Fruit fly (Drosophila melanogaster): ENCODE data around the gene RpS19a.

The RpS19a gene

dm6 chrX:16683765-16684164 lies 46.1 kb downstream of the RpS19a start, which contains the start of gene Axs (continued):
- no peak for TF ChIP-seq Meics (GFP tag; optimal IDR thresholded peaks at IDR 0.05)
- peak; percentile 18 for TF ChIP-seq sd (tag; optimal IDR thresholded peaks at IDR 0.05)
- TF ChIP-seq CG4707 (GFP tag; optimal IDR thresholded peaks at IDR 0.05) = no peak
- TF ChIP-seq CG15479 (GFP tag; optimal IDR thresholded peaks at IDR 0.05) = peak; percentile 94
- peak; percentile 44 for TF ChIP-seq CG15514 (GFP tag; optimal IDR thresholded peaks at IDR 0.05)
- no peak for TF ChIP-seq CG4617 (GFP tag; optimal IDR thresholded peaks at IDR 0.05; ENCODE audit: borderline replicate concordance)
- TF ChIP-seq Antp (GFP tag; optimal IDR thresholded peaks at IDR 0.05) = peak; percentile 45
- TF ChIP-seq gem (tag; optimal IDR thresholded peaks at IDR 0.05) = peak; percentile 17
- 0 out of 2 replicates have a peak, but pooled peaks have one; percentile 34 for TF ChIP-seq rib (GFP tag; IDR thresholded peaks at IDR 0.05)
- TF ChIP-seq lola (GFP tag; optimal IDR thresholded peaks at IDR 0.05) = peak in 1 of 3 experiments; percentile 30
- no peak for TF ChIP-seq Chrac-16 (GFP tag; optimal IDR thresholded peaks at IDR 0.05)
- TF ChIP-seq ci (GFP tag; IDR thresholded peaks at IDR 0.05) = peak; percentile 21; the same call in 1 of the 3 replicates
- TF ChIP-seq insv (GFP tag; optimal IDR thresholded peaks at IDR 0.05) = peak in 1 of 2 experiments; percentile 20
- TF ChIP-seq Doc3 (GFP tag; IDR thresholded peaks at IDR 0.05; ENCODE audit: partially characterized antibody) = peak; percentile 44; the same call in 1 of the 3 replicates
- TF ChIP-seq zf30C (GFP tag; optimal IDR thresholded peaks at IDR 0.05) = no peak
- TF ChIP-seq CG12942 (GFP tag; optimal IDR thresholded peaks at IDR 0.05) = no peak
- peak; percentile 99 for TF ChIP-seq CG12155 (GFP tag; optimal IDR thresholded peaks at IDR 0.05)
- peak; percentile 48 for TF ChIP-seq Sin3A (optimal IDR thresholded peaks at IDR 0.05)
- TF ChIP-seq CG4328 (GFP tag; optimal IDR thresholded peaks at IDR 0.05) = no peak
- TF ChIP-seq crp (GFP tag; optimal IDR thresholded peaks at IDR 0.05) = peak in 1 of 2 experiments; percentile 32
- TF ChIP-seq CG2120 (GFP tag; optimal IDR thresholded peaks at IDR 0.05) = peak; percentile 50
- TF ChIP-seq eve (GFP tag; optimal IDR thresholded peaks at IDR 0.05) = no peak
- peak; percentile 80 for TF ChIP-seq knrl (GFP tag; IDR thresholded peaks at IDR 0.05; ENCODE audit: partially characterized antibody)
- TF ChIP-seq dmrt11E (tag; optimal IDR thresholded peaks at IDR 0.05) = no peak
- TF ChIP-seq tx (GFP tag; optimal IDR thresholded peaks at IDR 0.05) = peak; percentile 30
- no peak for TF ChIP-seq sim (GFP tag; IDR thresholded peaks at IDR 0.05)
- TF ChIP-seq CG3281 (GFP tag; optimal IDR thresholded peaks at IDR 0.05) = no peak
- no peak for TF ChIP-seq psq (GFP tag; optimal IDR thresholded peaks at IDR 0.05)
- peak; percentile 26 to 39 for TF ChIP-seq dpn (GFP tag; optimal IDR thresholded peaks at IDR 0.05)
- no peak for TF ChIP-seq CG5953 (GFP tag; IDR thresholded peaks at IDR 0.05)
- no peak for TF ChIP-seq Bdp1 (GFP tag; optimal IDR thresholded peaks at IDR 0.05)
- no peak for TF ChIP-seq CG18262 (tag; optimal IDR thresholded peaks at IDR 0.05)
- TF ChIP-seq gsb (GFP tag; IDR thresholded peaks at IDR 0.05) = no peak
- no peak for TF ChIP-seq CG6254 (GFP tag; optimal IDR thresholded peaks at IDR 0.05)
- TF ChIP-seq CG30020 (tag; optimal IDR thresholded peaks at IDR 0.05) = peak; percentile 4
- peak; percentile 62 for TF ChIP-seq CG11504 (tag; optimal IDR thresholded peaks at IDR 0.05)
- TF ChIP-seq NC2α (GFP tag; optimal IDR thresholded peaks at IDR 0.05) = no peak
- no peak for TF ChIP-seq CG10565 (GFP tag; optimal IDR thresholded peaks at IDR 0.05)
- TF ChIP-seq CG15269 (tag; optimal IDR thresholded peaks at IDR 0.05) = no peak
- peak; percentile 38 for TF ChIP-seq grau (tag; optimal IDR thresholded peaks at IDR 0.05)
- TF ChIP-seq run (tag; optimal IDR thresholded peaks at IDR 0.05) = no peak
- no peak for TF ChIP-seq CG33213 (GFP tag; optimal IDR thresholded peaks at IDR 0.05)
- TF ChIP-seq dm (GFP tag; optimal IDR thresholded peaks at IDR 0.05) = peak; percentile 40
- TF ChIP-seq Dll (GFP tag; IDR thresholded peaks at IDR 0.05; ENCODE audit: partially characterized antibody) = peak; percentile 62; the same call in 2 of the 4 replicates
- TF ChIP-seq ato (GFP tag; IDR thresholded peaks at IDR 0.05; ENCODE audit: partially characterized antibody) = peak; percentile 69
- no peak for TF ChIP-seq CG12299 (tag; optimal IDR thresholded peaks at IDR 0.05)
- TF ChIP-seq fru (optimal IDR thresholded peaks at IDR 0.05) = no peak
- TF ChIP-seq CG6689 (GFP tag; IDR thresholded peaks at IDR 0.05) = no peak
- TF ChIP-seq Neu2 (GFP tag; optimal IDR thresholded peaks at IDR 0.05; ENCODE audit: borderline replicate concordance) = no peak
- no peak for TF ChIP-seq Fer1 (GFP tag; optimal IDR thresholded peaks at IDR 0.05)
